Worm (Caenorhabditis elegans): ENCODE results near the gene samp-1.

samp-1 gene

ce11 chrII:11281666-11282065, 21.0 kb upstream of the samp-1 start, which contains the start of gene unc-130:
TSS of gene unc-130 (plus strand) at chrII:11281966.
- TF ChIP-seq ceh-28 (tag; optimal IDR thresholded peaks at IDR 0.05) (no peak), elt-2 (tag; optimal IDR thresholded peaks at IDR 0.05) (peak; percentile 27)

- TF ChIP-seq lin-39 (tag; optimal IDR thresholded peaks at IDR 0.05) (peak; percentile 1), nfya-1 (tag; optimal IDR thresholded peaks at IDR 0.05; ENCODE audit: insufficient read depth) (no peak)
These were observed 19.7 kb upstream of the samp-1 start for ce11 chrII:11283013-11283412.

ce11 chrII:11283803-11284202, 18.9 kb upstream of the samp-1 start:
- TF ChIP-seq pqm-1 (tag; optimal IDR thresholded peaks at IDR 0.05) (peak; percentile 31), elt-2 (tag; optimal IDR thresholded peaks at IDR 0.05) (peak; percentile 63), ama-1 (optimal IDR thresholded peaks at IDR 0.05) (no peak), nhr-25 (tag; optimal IDR thresholded peaks at IDR 0.05) (no peak), unc-39 (tag; optimal IDR thresholded peaks at IDR 0.05) (no peak)

- TF ChIP-seq nhr-11 (tag; optimal IDR thresholded peaks at IDR 0.05) (no peak), lin-39 (tag; optimal IDR thresholded peaks at IDR 0.05) (no peak), unc-39 (tag; optimal IDR thresholded peaks at IDR 0.05) (no peak)
These were observed 18.0 kb upstream of the samp-1 start for ce11 chrII:11284701-11285100.

- TF ChIP-seq elt-2 (tag; optimal IDR thresholded peaks at IDR 0.05): peak; percentile 41
- TF ChIP-seq tbx-2 (tag; optimal IDR thresholded peaks at IDR 0.05): no peak
- TF ChIP-seq nfya-1 (tag; optimal IDR thresholded peaks at IDR 0.05; ENCODE audit: insufficient read depth): peak; percentile 62
These were observed 17.3 kb upstream of the samp-1 start for ce11 chrII:11285282-11285933.

- no peak for TF ChIP-seq fos-1 (tag; optimal IDR thresholded peaks at IDR 0.05)
- no peak for TF ChIP-seq egl-5 (tag; optimal IDR thresholded peaks at IDR 0.05)
- no peak for TF ChIP-seq nhr-237 (tag; optimal IDR thresholded peaks at IDR 0.05)
- TF ChIP-seq fkh-10 (GFP tag; optimal IDR thresholded peaks at IDR 0.05): no peak
- TF ChIP-seq snpc-4 (tag; optimal IDR thresholded peaks at IDR 0.05): no peak
- TF ChIP-seq mml-1 (tag; optimal IDR thresholded peaks at IDR 0.05): no peak
- no peak for TF ChIP-seq nhr-25 (tag; optimal IDR thresholded peaks at IDR 0.05)
- no peak for TF ChIP-seq eor-1 (tag; optimal IDR thresholded peaks at IDR 0.05)
- no peak for TF ChIP-seq R02D3.7 (tag; optimal IDR thresholded peaks at IDR 0.05)
- TF ChIP-seq elt-1 (tag; optimal IDR thresholded peaks at IDR 0.05): no peak
These were observed 16.2 kb upstream of the samp-1 start for ce11 chrII:11286445-11286844.

- TF ChIP-seq aly-2 (tag; optimal IDR thresholded peaks at IDR 0.05): no peak
- no peak for TF ChIP-seq sea-2 (GFP tag; optimal IDR thresholded peaks at IDR 0.05)
- no peak for TF ChIP-seq snpc-4 (tag; optimal IDR thresholded peaks at IDR 0.05)
- no peak for TF ChIP-seq nhr-25 (tag; optimal IDR thresholded peaks at IDR 0.05)
- no peak for TF ChIP-seq mml-1 (tag; optimal IDR thresholded peaks at IDR 0.05)
- no peak for TF ChIP-seq nhr-76 (tag; optimal IDR thresholded peaks at IDR 0.05)
- TF ChIP-seq nhr-237 (tag; optimal IDR thresholded peaks at IDR 0.05): no peak
- TF ChIP-seq skn-1 (tag; optimal IDR thresholded peaks at IDR 0.05): no peak
- no peak for TF ChIP-seq elt-3 (tag; optimal IDR thresholded peaks at IDR 0.05)
- TF ChIP-seq nhr-43 (tag; optimal IDR thresholded peaks at IDR 0.05; ENCODE audit: poor library complexity, severe bottlenecking): no peak
- no peak for TF ChIP-seq fos-1 (tag; optimal IDR thresholded peaks at IDR 0.05)
- no peak for TF ChIP-seq nhr-77 (tag; optimal IDR thresholded peaks at IDR 0.05)
These were observed 14.5 kb upstream of the samp-1 start for ce11 chrII:11288148-11288547.

ce11 chrII:11290109-11290784, 12.4 kb upstream of the samp-1 start, which contains the start of gene C47G2.3:
TSS of gene C47G2.3 (minus strand) at chrII:11290159.
- TF ChIP-seq nhr-43 (tag; optimal IDR thresholded peaks at IDR 0.05; ENCODE audit: poor library complexity, severe bottlenecking): peak; percentile 80
- TF ChIP-seq R02D3.7 (tag; optimal IDR thresholded peaks at IDR 0.05): no peak
- TF ChIP-seq fkh-2 (tag; optimal IDR thresholded peaks at IDR 0.05): no peak
- no peak for TF ChIP-seq egl-27 (tag; optimal IDR thresholded peaks at IDR 0.05)
- TF ChIP-seq ztf-4 (tag; optimal IDR thresholded peaks at IDR 0.05): no peak
- peak; percentile 29 for TF ChIP-seq elt-2 (tag; optimal IDR thresholded peaks at IDR 0.05)
- no peak for TF ChIP-seq nhr-11 (tag; optimal IDR thresholded peaks at IDR 0.05)
- TF ChIP-seq pha-4 (tag; optimal IDR thresholded peaks at IDR 0.05): peak; percentile 29
- no peak for TF ChIP-seq nhr-77 (tag; optimal IDR thresholded peaks at IDR 0.05)
- peak; percentile 52 for TF ChIP-seq skn-1 (tag; optimal IDR thresholded peaks at IDR 0.05)
- TF ChIP-seq nhr-23 (tag; optimal IDR thresholded peaks at IDR 0.05): peak; percentile 70
- TF ChIP-seq elt-1 (tag; optimal IDR thresholded peaks at IDR 0.05): no peak
- no peak for TF ChIP-seq ceh-82 (tag; optimal IDR thresholded peaks at IDR 0.05)
- TF ChIP-seq nfya-1 (tag; optimal IDR thresholded peaks at IDR 0.05; ENCODE audit: insufficient read depth): peak; percentile 39
- TF ChIP-seq hmg-11 (tag; optimal IDR thresholded peaks at IDR 0.05): no peak
- no peak for TF ChIP-seq tbx-2 (tag; optimal IDR thresholded peaks at IDR 0.05)
- TF ChIP-seq lin-15B (tag; optimal IDR thresholded peaks at IDR 0.05): peak; percentile 36
- TF ChIP-seq pqm-1 (tag; optimal IDR thresholded peaks at IDR 0.05): peak; percentile 43
- peak; percentile 67 for TF ChIP-seq lsy-12 (tag; optimal IDR thresholded peaks at IDR 0.05)
